Worm (Caenorhabditis elegans) whole organism, L3 larva: ENCODE measurements around the gene C14H10.3.

Experiments
- R02D3.7 ChIP-seq: fragments of 150-350 bp; optimal IDR thresholded peaks from 2 replicates; lab custom pipeline; 2014; ENCODE audit warnings: missing biosample characterization, missing genetic modification characterization
- ama-1 ChIP-seq: fragments of 150-350 bp; optimal IDR thresholded peaks from 2 replicates; lab custom pipeline; 2018
- ceh-16 ChIP-seq: sonication (generic microtip); optimal IDR thresholded peaks from 2 replicates; lab custom pipeline; 2017; ENCODE audit warnings: missing biosample characterization, missing genetic modification characterization
- egl-27 ChIP-seq: sonication (generic microtip); optimal IDR thresholded peaks from 4 replicates; lab custom pipeline; 2017; ENCODE audit warnings: missing biosample characterization, missing genetic modification reagents, missing genetic modification characterization
- hmg-11 ChIP-seq: sonication (generic microtip); optimal IDR thresholded peaks from 2 replicates; lab custom pipeline; 2016; ENCODE audit warnings: missing genetic modification characterization, missing compliant biosample characterization
- jun-1 ChIP-seq: fragments of 150-350 bp; optimal IDR thresholded peaks from 2 replicates; lab custom pipeline; 2014; ENCODE audit warnings: missing biosample characterization, missing genetic modification reagents, missing genetic modification characterization
- lin-15B ChIP-seq: fragments of 150-350 bp; optimal IDR thresholded peaks from 2 replicates; lab custom pipeline; 2014; ENCODE audit warnings: missing biosample characterization, missing genetic modification characterization
- nhr-237 ChIP-seq: fragments of 150-350 bp; optimal IDR thresholded peaks from 2 replicates; lab custom pipeline; 2014; ENCODE audit warnings: missing biosample characterization, missing genetic modification characterization
- nhr-28 ChIP-seq: fragments of 150-350 bp; optimal IDR thresholded peaks from 2 replicates; lab custom pipeline; 2014; ENCODE audit warnings: missing biosample characterization, missing genetic modification characterization
- pqm-1 ChIP-seq: fragments of 150-350 bp; optimal IDR thresholded peaks from 2 replicates; lab custom pipeline; 2017; ENCODE audit warnings: missing biosample characterization, missing genetic modification characterization, inconsistent platforms
- unc-39 ChIP-seq: sonication (generic microtip); optimal IDR thresholded peaks from 4 replicates; lab custom pipeline; 2017; ENCODE audit warnings: missing biosample characterization, missing genetic modification characterization
- unc-62 ChIP-seq: fragments of 150-350 bp; sonication (generic microtip); optimal IDR thresholded peaks from 4 replicates; lab custom pipeline; 2014; ENCODE audit warnings: missing biosample characterization, missing genetic modification reagents, missing genetic modification characterization
- zag-1 ChIP-seq: fragments of 150-350 bp; optimal IDR thresholded peaks from 2 replicates; lab custom pipeline; 2014; ENCODE audit warnings: missing biosample characterization, missing genetic modification characterization

ce11 chrX:10273392-10273791 is 45.5 kb upstream of the C14H10.3 start, which contains the start of gene F41E7.2:
- TF ChIP-seq pqm-1 (tag; lab: Kevin White, UChicago) (no peak), nhr-28 (tag; lab: Kevin White, UChicago) (no peak), hmg-11 (tag; lab: Kevin White, UChicago) (no peak), zag-1 (no peak), jun-1 (tag; lab: Kevin White, UChicago) (no peak), lin-15B (tag; lab: Kevin White, UChicago) (no peak), nhr-237 (tag; lab: Kevin White, UChicago) (no peak), unc-62 (GFP tag; lab: Kevin White, UChicago) (no peak), ama-1 (lab: Kevin White, UChicago) (no peak), egl-27 (tag; lab: Kevin White, UChicago) (no peak), unc-39 (no peak), ceh-16 (tag; lab: Kevin White, UChicago) (no peak), R02D3.7 (no peak)
